Fruit fly (Drosophila melanogaster) whole organism, embryonic: Measurements from ENCODE around the gene chb.

Experiments used
- ATbp ChIP-seq: fragments of 200-800 bp; sonication (Bioruptor generic); optimal IDR thresholded peaks from 2 replicates; lab custom pipeline; 2017; ENCODE audit warnings: missing biosample characterization, mild to moderate bottlenecking, missing genetic modification characterization, missing genetic modification reagents
- B-H1 ChIP-seq: fragments of 200-800 bp; sonication (Bioruptor generic); IDR thresholded peaks from 3 replicates; pipeline ENCODE4 v1.3.6; 2022; ENCODE audit warnings: missing biosample characterization, missing genetic modification characterization
- B-H2 ChIP-seq: fragments of 200-800 bp; sonication (Bioruptor generic); optimal IDR thresholded peaks from 2 replicates; lab custom pipeline; 2018; ENCODE audit warnings: missing biosample characterization, mild to moderate bottlenecking, missing genetic modification characterization
- CG1024 ChIP-seq: fragments of 200-800 bp; sonication (Bioruptor generic); IDR thresholded peaks from 2 replicates; pipeline ENCODE4 v1.3.6; 2022; ENCODE audit warnings: missing biosample characterization, missing genetic modification characterization
- CG10543 ChIP-seq: fragments of 200-800 bp; sonication (Bioruptor generic); optimal IDR thresholded peaks from 3 replicates; lab custom pipeline; 2017; ENCODE audit warnings: missing biosample characterization, mild to moderate bottlenecking, missing genetic modification characterization, moderate library complexity
- CG12071 ChIP-seq: fragments of 200-800 bp; sonication (Bioruptor generic); optimal IDR thresholded peaks from 3 replicates; lab custom pipeline; 2018; ENCODE audit warnings: missing biosample characterization, mild to moderate bottlenecking, missing genetic modification characterization
- CG12155 ChIP-seq: fragments of 200-800 bp; sonication (Bioruptor generic); optimal IDR thresholded peaks from 3 replicates; lab custom pipeline; 2016; ENCODE audit warnings: missing biosample characterization, missing genetic modification characterization
- CG13775 ChIP-seq: fragments of 200-800 bp; sonication (Bioruptor generic); optimal IDR thresholded peaks from 3 replicates; lab custom pipeline; 2017; ENCODE audit warnings: missing biosample characterization, mild to moderate bottlenecking, missing genetic modification characterization
- CG14710 ChIP-seq: fragments of 200-800 bp; sonication (Bioruptor generic); optimal IDR thresholded peaks from 3 replicates; lab custom pipeline; 2019; ENCODE audit warnings: missing biosample characterization, mild to moderate bottlenecking, missing genetic modification characterization, moderate library complexity
- CG15011 ChIP-seq: fragments of 200-800 bp; sonication (Bioruptor generic); optimal IDR thresholded peaks from 3 replicates; lab custom pipeline; 2018; ENCODE audit warnings: missing biosample characterization, mild to moderate bottlenecking, missing genetic modification characterization
- CG15269 ChIP-seq: fragments of 200-800 bp; sonication (Bioruptor generic); optimal IDR thresholded peaks from 2 replicates; lab custom pipeline; 2018; ENCODE audit warnings: missing biosample characterization, mild to moderate bottlenecking, missing genetic modification characterization, moderate library complexity
- CG17568 ChIP-seq: fragments of 200-800 bp; sonication (Bioruptor generic); optimal IDR thresholded peaks from 2 replicates; lab custom pipeline; 2018; ENCODE audit warnings: missing biosample characterization, mild to moderate bottlenecking, missing genetic modification characterization, moderate library complexity
- CG17612 ChIP-seq: fragments of 200-800 bp; sonication (Bioruptor generic); IDR thresholded peaks from 2 replicates; pipeline ENCODE4 v1.3.6; 2022; ENCODE audit warnings: missing biosample characterization, missing genetic modification characterization
- CG17829 ChIP-seq: fragments of 200-800 bp; optimal IDR thresholded peaks from 2 replicates; lab custom pipeline; 2019; ENCODE audit warnings: missing biosample characterization, mild to moderate bottlenecking, missing genetic modification characterization, moderate library complexity
- CG17912 ChIP-seq: fragments of 200-800 bp; sonication (Bioruptor generic); optimal IDR thresholded peaks from 2 replicates; lab custom pipeline; 2018; ENCODE audit warnings: missing biosample characterization, mild to moderate bottlenecking, missing genetic modification characterization
- CG18011 ChIP-seq: fragments of 200-800 bp; sonication (Bioruptor generic); optimal IDR thresholded peaks from 2 replicates; lab custom pipeline; 2017; ENCODE audit warnings: missing biosample characterization, missing genetic modification characterization, mild to moderate bottlenecking, moderate library complexity, missing genotype
- CG32532 ChIP-seq: fragments of 200-800 bp; sonication (Bioruptor generic); IDR thresholded peaks from 2 replicates; pipeline ENCODE4 v1.3.6; 2022; ENCODE audit warnings: missing biosample characterization, missing genetic modification characterization
- CG3726 ChIP-seq: fragments of 200-800 bp; sonication (Bioruptor generic); IDR thresholded peaks from 3 replicates; pipeline ENCODE4, ENCODE4 v1.3.6; 2022; ENCODE audit warnings: missing biosample characterization, missing genetic modification characterization
- CG4854 ChIP-seq: fragments of 200-800 bp; sonication (Bioruptor generic); optimal IDR thresholded peaks from 2 replicates; lab custom pipeline; 2016; ENCODE audit warnings: missing biosample characterization, missing genetic modification characterization, inconsistent platforms
- CG8290 ChIP-seq, 3 experiments: fragments of 200-800 bp; sonication (Bioruptor generic); optimal IDR thresholded peaks; 2 replicates each; lab custom pipeline; 2016 to 2019; ENCODE audit warnings: missing biosample characterization in 3 of 3, missing genetic modification characterization in 3 of 3, mild to moderate bottlenecking in 2 of 3, moderate library complexity in 1 of 3
- CG8388 ChIP-seq: fragments of 200-800 bp; sonication (Bioruptor generic); optimal IDR thresholded peaks from 2 replicates; lab custom pipeline; 2019; ENCODE audit warnings: missing biosample characterization, mild to moderate bottlenecking, missing genetic modification characterization, moderate library complexity
- CG8924 ChIP-seq: fragments of 200-800 bp; optimal IDR thresholded peaks from 3 replicates; lab custom pipeline; 2019; ENCODE audit warnings: missing biosample characterization, mild to moderate bottlenecking, missing genetic modification characterization, moderate library complexity
- CTCF ChIP-seq: fragments of 200-800 bp; sonication (Bioruptor generic); optimal IDR thresholded peaks from 2 replicates; lab custom pipeline; 2017; ENCODE audit warnings: missing biosample characterization, mild to moderate bottlenecking, missing genetic modification characterization, moderate library complexity
- Camta ChIP-seq: fragments of 200-800 bp; sonication (Bioruptor generic); optimal IDR thresholded peaks from 2 replicates; lab custom pipeline; 2016; ENCODE audit warnings: missing biosample characterization, missing genetic modification characterization
- CrebB ChIP-seq: fragments of 200-800 bp; sonication (Bioruptor generic); optimal IDR thresholded peaks from 3 replicates; lab custom pipeline; 2018; ENCODE audit warnings: missing biosample characterization, mild to moderate bottlenecking, missing genetic modification characterization
- E2f2 ChIP-seq: fragments of 200-800 bp; sonication (Bioruptor generic); IDR thresholded peaks from 2 replicates; pipeline ENCODE4 v1.3.6; 2022; ENCODE audit warnings: missing biosample characterization, missing genetic modification characterization
- Fer1 ChIP-seq: fragments of 200-800 bp; sonication (Bioruptor generic); optimal IDR thresholded peaks from 2 replicates; lab custom pipeline; 2017; ENCODE audit warnings: missing biosample characterization, mild to moderate bottlenecking, missing genetic modification characterization
- Hr78 ChIP-seq, 2 experiments: fragments of 200-800 bp in 1 of 2; fragments of >200 bp in 1 of 2; sonication (Bioruptor generic) in 1 of 2; optimal IDR thresholded peaks; 2 replicates each; lab custom pipeline; 2017 to 2019; ENCODE audit warnings: missing biosample characterization in 2 of 2, missing genetic modification characterization in 2 of 2, mild to moderate bottlenecking in 1 of 2, moderate library complexity in 1 of 2
- Mad ChIP-seq: fragments of 200-800 bp; sonication (Bioruptor generic); optimal IDR thresholded peaks from 2 replicates; lab custom pipeline; 2016; ENCODE audit warnings: missing biosample characterization, missing genetic modification characterization
- Med ChIP-seq: fragments of 200-800 bp; sonication (Bioruptor generic); peaks from one replicate; lab custom pipeline; 2016; ENCODE audit warnings: missing biosample characterization, missing genetic modification characterization, mild to moderate bottlenecking, inconsistent platforms, moderate library complexity
- Meics ChIP-seq: fragments of 200-800 bp; sonication (Bioruptor generic); optimal IDR thresholded peaks from 2 replicates; lab custom pipeline; 2017; ENCODE audit warnings: missing biosample characterization, mild to moderate bottlenecking, missing genetic modification characterization
- Nf-YC ChIP-seq: fragments of 200-800 bp; optimal IDR thresholded peaks from 3 replicates; lab custom pipeline; 2019; ENCODE audit warnings: missing biosample characterization, mild to moderate bottlenecking, missing genetic modification characterization, moderate library complexity
- Rfx ChIP-seq: fragments of 200-800 bp; sonication (Bioruptor generic); IDR thresholded peaks from 2 replicates; pipeline ENCODE4 v1.3.6; 2022; ENCODE audit warnings: missing biosample characterization, missing genetic modification characterization
- YL-1 ChIP-seq: fragments of 200-800 bp; sonication (Bioruptor generic); optimal IDR thresholded peaks from 3 replicates; lab custom pipeline; 2017; ENCODE audit warnings: missing biosample characterization, mild to moderate bottlenecking, missing genetic modification characterization
- al ChIP-seq: fragments of 200-800 bp; sonication (Bioruptor generic); IDR thresholded peaks from 2 replicates; pipeline ENCODE4 v1.3.6; 2022; ENCODE audit warnings: missing biosample characterization, missing genetic modification characterization
- ara ChIP-seq: fragments of 200-800 bp; sonication (Bioruptor generic); IDR thresholded peaks from 2 replicates; pipeline ENCODE4 v1.3.6; 2022; ENCODE audit warnings: missing biosample characterization, missing genetic modification characterization
- bab2 ChIP-seq: fragments of 200-800 bp; sonication (Bioruptor generic); optimal IDR thresholded peaks from 2 replicates; lab custom pipeline; 2016; ENCODE audit warnings: missing biosample characterization, missing genetic modification characterization
- ftz-f1 ChIP-seq: fragments of 200-800 bp; sonication (Bioruptor generic); optimal IDR thresholded peaks from 2 replicates; lab custom pipeline; 2016; ENCODE audit warnings: missing biosample characterization, missing genetic modification characterization
- hth ChIP-seq: fragments of >200 bp; optimal IDR thresholded peaks from 2 replicates; lab custom pipeline; 2017; ENCODE audit warnings: inconsistent platforms
- lab ChIP-seq: fragments of 200-800 bp; sonication (Bioruptor generic); optimal IDR thresholded peaks from 3 replicates; lab custom pipeline; 2017; ENCODE audit warnings: missing biosample characterization, missing genetic modification characterization, mild to moderate bottlenecking, moderate library complexity, missing genetic modification reagents
- maf-S ChIP-seq: fragments of 200-800 bp; sonication (Bioruptor generic); optimal IDR thresholded peaks from 2 replicates; lab custom pipeline; 2016; ENCODE audit warnings: missing biosample characterization, missing genetic modification characterization
- mam ChIP-seq: fragments of 200-800 bp; sonication (Bioruptor generic); optimal IDR thresholded peaks from 3 replicates; lab custom pipeline; 2016; ENCODE audit warnings: missing biosample characterization, missing genetic modification characterization
- nom ChIP-seq: fragments of 200-800 bp; sonication (Bioruptor generic); optimal IDR thresholded peaks from 2 replicates; lab custom pipeline; 2017; ENCODE audit warnings: missing biosample characterization, missing genetic modification characterization, mild to moderate bottlenecking, moderate library complexity, missing genetic modification reagents
- onecut ChIP-seq: fragments of 200-800 bp; sonication (Bioruptor generic); IDR thresholded peaks from 2 replicates; pipeline ENCODE4 v1.3.6; 2022; ENCODE audit warnings: missing biosample characterization, missing genetic modification characterization
- org-1 ChIP-seq: fragments of 200-800 bp; sonication (Bioruptor generic); optimal IDR thresholded peaks from 2 replicates; lab custom pipeline; 2017; ENCODE audit warnings: missing biosample characterization, missing genetic modification characterization
- pzg ChIP-seq: fragments of 200-800 bp; sonication (Bioruptor generic); optimal IDR thresholded peaks from 3 replicates; lab custom pipeline; 2018; ENCODE audit warnings: missing biosample characterization, mild to moderate bottlenecking, missing genetic modification characterization, moderate library complexity
- sqz ChIP-seq: fragments of 200-800 bp; sonication (Bioruptor generic); optimal IDR thresholded peaks from 3 replicates; lab custom pipeline; 2018; ENCODE audit warnings: missing biosample characterization, mild to moderate bottlenecking, missing genetic modification characterization
- tin ChIP-seq: fragments of 200-800 bp; sonication (Bioruptor generic); optimal IDR thresholded peaks from 3 replicates; lab custom pipeline; 2016; ENCODE audit warnings: missing biosample characterization, missing genetic modification characterization
- toy ChIP-seq: fragments of 200-800 bp; sonication (Bioruptor generic); IDR thresholded peaks from 2 replicates; pipeline ENCODE4 v1.3.6; 2022; ENCODE audit warnings: missing biosample characterization, missing genetic modification characterization
- trem ChIP-seq: fragments of 200-800 bp; optimal IDR thresholded peaks from 3 replicates; lab custom pipeline; 2019; ENCODE audit warnings: missing biosample characterization, mild to moderate bottlenecking, missing genetic modification characterization, moderate library complexity
- vvl ChIP-seq: fragments of 200-800 bp; sonication (Bioruptor generic); IDR thresholded peaks from 2 replicates; pipeline ENCODE4 v1.3.6; 2022; ENCODE audit warnings: missing biosample characterization, missing genetic modification characterization
- wek ChIP-seq: fragments of 200-800 bp; sonication (Bioruptor generic); optimal IDR thresholded peaks from 3 replicates; lab custom pipeline; 2018; ENCODE audit warnings: missing biosample characterization, mild to moderate bottlenecking, missing genetic modification characterization, moderate library complexity

The chb gene

dm6 chr3L:21192024-21192423, 19.4 kb downstream of the chb start (continued):
- TF ChIP-seq mam (GFP tag; lab: Kevin White, UChicago) (no peak), CG8290 (GFP tag; optimal IDR thresholded peaks at IDR 0.05; lab: Kevin White, UChicago) (no peak), CG8290 (tag; optimal IDR thresholded peaks at IDR 0.05; lab: Kevin White, UChicago) (no peak), org-1 (GFP tag; lab: Kevin White, UChicago) (no peak), CG32532 (GFP tag; lab: Robert Waterston, UW) (0 out of 2 replicates have a peak, but pooled peaks have one; percentile 6), ftz-f1 (GFP tag; lab: Kevin White, UChicago) (no peak), Camta (GFP tag; lab: Kevin White, UChicago) (no peak), Mad (GFP tag; lab: Kevin White, UChicago) (no peak), pzg (GFP tag; lab: Kevin White, UChicago) (no peak), trem (no peak), CG1024 (GFP tag; lab: Robert Waterston, UW) (no peak), vvl (GFP tag; lab: Robert Waterston, UW) (no peak), CG10543 (no peak), tin (GFP tag; lab: Kevin White, UChicago) (no peak), Med (peak; percentile 80), B-H1 (GFP tag; lab: Robert Waterston, UW) (no peak), wek (GFP tag; lab: Kevin White, UChicago) (no peak), CG17829 (tag; lab: Kevin White, UChicago) (no peak), nom (GFP tag; lab: Kevin White, UChicago) (peak; percentile 33), Fer1 (GFP tag; lab: Kevin White, UChicago) (peak; percentile 49), E2f2 (GFP tag; lab: Robert Waterston, UW) (no peak), CG13775 (GFP tag; lab: Kevin White, UChicago) (no peak), CG3726 (no peak), Nf-YC (no peak), Hr78 (GFP tag; optimal IDR thresholded peaks at IDR 0.05; lab: Kevin White, UChicago) (no peak), maf-S (no peak), bab2 (GFP tag; lab: Kevin White, UChicago) (no peak), CrebB (no peak), CG17612 (no peak), CTCF (GFP tag; lab: Kevin White, UChicago) (no peak), Meics (GFP tag; lab: Kevin White, UChicago) (peak; percentile 34), CG18011 (GFP tag; lab: Kevin White, UChicago) (no peak), CG8388 (GFP tag; lab: Kevin White, UChicago) (no peak), ara (no peak), CG12155 (GFP tag; lab: Kevin White, UChicago) (no peak), ATbp (GFP tag; lab: Kevin White, UChicago) (no peak), toy (GFP tag; lab: Robert Waterston, UW) (no peak), CG17912 (GFP tag; lab: Kevin White, UChicago) (no peak), YL-1 (no peak), CG8924 (tag; lab: Kevin White, UChicago) (no peak), sqz (GFP tag; lab: Kevin White, UChicago) (no peak), CG12071 (GFP tag; lab: Kevin White, UChicago) (peak; percentile 33), onecut (peak; percentile 70), B-H2 (peak; percentile 10), lab (peak; percentile 61), al (GFP tag; lab: Robert Waterston, UW) (no peak), Rfx (GFP tag; lab: Robert Waterston, UW) (peak; percentile 31; the same call in 1 of the 2 replicates), CG15269 (no peak), CG4854 (GFP tag; lab: Kevin White, UChicago) (no peak), CG14710 (tag; lab: Kevin White, UChicago) (no peak), CG17568 (GFP tag; lab: Kevin White, UChicago) (no peak), hth (lab: Kevin White, UChicago) (no peak), CG15011 (no peak)
